Worm (Caenorhabditis elegans) whole organism, L1 larva: ENCODE measurements around the gene act-1.

Experiments used
- C04F5.9 ChIP-seq: sonication (generic microtip); optimal IDR thresholded peaks from 2 replicates; lab custom pipeline; 2016; ENCODE audit warnings: missing genetic modification characterization, missing compliant biosample characterization
- C34B4.2 ChIP-seq: sonication (generic microtip); optimal IDR thresholded peaks from 2 replicates; lab custom pipeline; 2017; ENCODE audit warnings: mild to moderate bottlenecking, missing genetic modification characterization, missing compliant biosample characterization
- F16B12.6 ChIP-seq: fragments of 150-350 bp; optimal IDR thresholded peaks from 2 replicates; lab custom pipeline; 2014; ENCODE audit warnings: missing biosample characterization, missing genetic modification characterization
- alr-1 ChIP-seq: fragments of 200-800 bp; sonication (Bioruptor generic); optimal IDR thresholded peaks from 2 replicates; lab custom pipeline; 2018; ENCODE audit warnings: borderline replicate concordance, mild to moderate bottlenecking, missing genetic modification characterization, missing compliant biosample characterization
- ama-1 ChIP-seq: fragments of 150-350 bp; optimal IDR thresholded peaks from 2 replicates; lab custom pipeline; 2014
- ceh-63 ChIP-seq: fragments of 200-800 bp; sonication (Bioruptor generic); optimal IDR thresholded peaks from 2 replicates; lab custom pipeline; 2018; ENCODE audit warnings: mild to moderate bottlenecking, missing genetic modification characterization, missing compliant biosample characterization
- ceh-8 ChIP-seq: fragments of 200-800 bp; sonication (Bioruptor generic); optimal IDR thresholded peaks from 2 replicates; lab custom pipeline; 2018; ENCODE audit warnings: mild to moderate bottlenecking, missing genetic modification characterization, moderate library complexity, missing compliant biosample characterization
- ceh-82 ChIP-seq, 3 experiments: fragments of 150-350 bp in 1 of 3; sonication (generic microtip) in 2 of 3; optimal IDR thresholded peaks; 2 replicates each; lab custom pipeline; 2014 to 2017; ENCODE audit warnings: missing biosample characterization in 3 of 3, missing genetic modification characterization in 3 of 3
- ceh-90 ChIP-seq: sonication (generic microtip); optimal IDR thresholded peaks from 2 replicates; lab custom pipeline; 2016; ENCODE audit warnings: missing genetic modification characterization, missing compliant biosample characterization
- dsc-1 ChIP-seq: sonication (generic microtip); optimal IDR thresholded peaks from 2 replicates; lab custom pipeline; 2016; ENCODE audit warnings: mild to moderate bottlenecking, missing genetic modification characterization, missing compliant biosample characterization
- efl-1 ChIP-seq, 4 experiments: fragments of 150-350 bp; optimal IDR thresholded peaks in 3 of 4; peaks in 1 of 4; 1 replicate in 1 of 4; 2 replicates in 3 of 4; lab custom pipeline; 2014; ENCODE audit warnings: missing biosample characterization in 2 of 4, missing genetic modification characterization in 2 of 4, missing genetic modification reagents in 2 of 4
- efl-3 ChIP-seq: fragments of 200-800 bp; sonication (Bioruptor generic); optimal IDR thresholded peaks from 2 replicates; lab custom pipeline; 2018; ENCODE audit warnings: mild to moderate bottlenecking, missing genetic modification characterization, missing compliant biosample characterization
- egl-13 ChIP-seq: sonication (generic microtip); optimal IDR thresholded peaks from 2 replicates; lab custom pipeline; 2016; ENCODE audit warnings: missing genotype, missing genetic modification reagents, missing genetic modification characterization, missing compliant biosample characterization
- elt-2 ChIP-seq: sonication (generic microtip); optimal IDR thresholded peaks from 2 replicates; lab custom pipeline; 2016; ENCODE audit warnings: missing genetic modification characterization, mild to moderate bottlenecking, inconsistent platforms, missing compliant biosample characterization, missing genetic modification reagents
- elt-3 ChIP-seq, 6 experiments: fragments of 150-350 bp in 1 of 6; sonication (generic microtip); optimal IDR thresholded peaks; 2 replicates each; lab custom pipeline; 2017 to 2018; ENCODE audit warnings: missing biosample characterization in 6 of 6, missing genetic modification characterization in 6 of 6, inconsistent platforms in 1 of 6
- fkh-10 ChIP-seq: sonication (generic microtip); optimal IDR thresholded peaks from 2 replicates; lab custom pipeline; 2017; ENCODE audit warnings: missing biosample characterization, missing genetic modification reagents, missing genetic modification characterization
- fkh-4 ChIP-seq: sonication (generic microtip); optimal IDR thresholded peaks from 2 replicates; lab custom pipeline; 2016; ENCODE audit warnings: missing compliant biosample characterization, missing genetic modification characterization, borderline replicate concordance
- fkh-8 ChIP-seq: sonication (generic microtip); optimal IDR thresholded peaks from 2 replicates; lab custom pipeline; 2016; ENCODE audit warnings: mild to moderate bottlenecking, missing genetic modification characterization, missing compliant biosample characterization
- grh-1 ChIP-seq: fragments of 200-800 bp; sonication (Bioruptor generic); IDR thresholded peaks from 2 replicates; pipeline ENCODE4 v1.3.6; 2022; ENCODE audit warnings: missing genetic modification reagents, missing genetic modification characterization, missing compliant biosample characterization
- hlh-4 ChIP-seq: sonication (generic microtip); optimal IDR thresholded peaks from 2 replicates; lab custom pipeline; 2016; ENCODE audit warnings: mild to moderate bottlenecking, missing genetic modification characterization, missing compliant biosample characterization
- isw-1 ChIP-seq: fragments of 200-800 bp; sonication (Bioruptor generic); IDR thresholded peaks from 2 replicates; pipeline ENCODE4 v1.3.6; 2022; ENCODE audit warnings: missing genetic modification characterization, missing compliant biosample characterization
- lin-14 ChIP-seq: fragments of 200-800 bp; sonication (Bioruptor generic); optimal IDR thresholded peaks from 2 replicates; lab custom pipeline; 2018; ENCODE audit warnings: mild to moderate bottlenecking, missing genetic modification characterization, moderate library complexity, missing compliant biosample characterization
- lin-15B ChIP-seq: fragments of 150-350 bp; sonication (generic microtip); optimal IDR thresholded peaks from 3 replicates; lab custom pipeline; 2014; ENCODE audit warnings: missing biosample characterization, missing genetic modification characterization
- lin-35 ChIP-seq, 2 experiments: fragments of 150-350 bp; optimal IDR thresholded peaks; 2 replicates each; lab custom pipeline; 2014; ENCODE audit warnings: missing biosample characterization in 2 of 2, missing genetic modification characterization in 2 of 2, missing genetic modification reagents in 2 of 2
- lin-39 ChIP-seq: fragments of 150-350 bp; optimal IDR thresholded peaks from 2 replicates; lab custom pipeline; 2014; ENCODE audit warnings: missing biosample characterization, missing genetic modification reagents, missing genetic modification characterization
- lsy-2 ChIP-seq, 2 experiments: fragments of 150-350 bp; optimal IDR thresholded peaks; 2 replicates each; lab custom pipeline; 2014; ENCODE audit warnings: missing biosample characterization in 2 of 2, missing genetic modification characterization in 2 of 2
- mab-9 ChIP-seq: fragments of 200-800 bp; sonication (Bioruptor generic); IDR thresholded peaks from 2 replicates; pipeline ENCODE4 v1.3.6; 2022; ENCODE audit warnings: missing genetic modification reagents, missing genetic modification characterization, missing compliant biosample characterization
- mdl-1 ChIP-seq, 2 experiments: fragments of 150-350 bp; optimal IDR thresholded peaks; 2 replicates each; lab custom pipeline; 2014 to 2017; ENCODE audit warnings: missing biosample characterization in 2 of 2, missing genetic modification characterization in 2 of 2, inconsistent platforms in 1 of 2
- mep-1 ChIP-seq: fragments of 150-350 bp; optimal IDR thresholded peaks from 2 replicates; lab custom pipeline; 2014; ENCODE audit warnings: missing biosample characterization, missing genetic modification characterization
- nhr-11 ChIP-seq: fragments of 150-350 bp; optimal IDR thresholded peaks from 2 replicates; lab custom pipeline; 2014; ENCODE audit warnings: missing biosample characterization, missing genetic modification characterization
- nhr-12 ChIP-seq: sonication (generic microtip); optimal IDR thresholded peaks from 2 replicates; lab custom pipeline; 2017; ENCODE audit warnings: missing biosample characterization, missing genetic modification characterization
- nhr-20 ChIP-seq: sonication (generic microtip); optimal IDR thresholded peaks from 2 replicates; lab custom pipeline; 2016; ENCODE audit warnings: mild to moderate bottlenecking, missing genetic modification characterization, missing compliant biosample characterization
- nhr-28 ChIP-seq: fragments of 150-350 bp; optimal IDR thresholded peaks from 2 replicates; lab custom pipeline; 2014; ENCODE audit warnings: missing biosample characterization, missing genetic modification characterization
- nhr-71 ChIP-seq: sonication (generic microtip); optimal IDR thresholded peaks from 2 replicates; lab custom pipeline; 2016; ENCODE audit warnings: mild to moderate bottlenecking, missing genetic modification characterization, moderate library complexity, missing compliant biosample characterization
- nhr-76 ChIP-seq: sonication (generic microtip); optimal IDR thresholded peaks from 2 replicates; lab custom pipeline; 2017; ENCODE audit warnings: missing biosample characterization, missing genetic modification characterization
- nhr-84 ChIP-seq: sonication (generic microtip); optimal IDR thresholded peaks from 2 replicates; lab custom pipeline; 2017; ENCODE audit warnings: missing biosample characterization, missing genetic modification characterization
- nhr-90 ChIP-seq: sonication (generic microtip); optimal IDR thresholded peaks from 2 replicates; lab custom pipeline; 2016; ENCODE audit warnings: mild to moderate bottlenecking, missing genetic modification characterization, missing compliant biosample characterization; ENCODE audit not compliant: poor library complexity
- pax-3 ChIP-seq: fragments of 200-800 bp; sonication (Bioruptor generic); optimal IDR thresholded peaks from 2 replicates; lab custom pipeline; 2018; ENCODE audit warnings: mild to moderate bottlenecking, missing genetic modification characterization, moderate library complexity, missing compliant biosample characterization
- rnt-1 ChIP-seq: sonication (generic microtip); optimal IDR thresholded peaks from 2 replicates; lab custom pipeline; 2016; ENCODE audit warnings: mild to moderate bottlenecking, missing genetic modification characterization, moderate library complexity, missing compliant biosample characterization
- snpc-4 ChIP-seq: fragments of 150-350 bp; optimal IDR thresholded peaks from 2 replicates; lab custom pipeline; 2014; ENCODE audit warnings: missing biosample characterization, missing genetic modification characterization
- snu-23 ChIP-seq: sonication (generic microtip); optimal IDR thresholded peaks from 2 replicates; lab custom pipeline; 2016; ENCODE audit warnings: missing genetic modification characterization, missing compliant biosample characterization
- sup-37 ChIP-seq: fragments of 200-800 bp; sonication (Bioruptor generic); optimal IDR thresholded peaks from 2 replicates; lab custom pipeline; 2018; ENCODE audit warnings: mild to moderate bottlenecking, missing genetic modification characterization, missing compliant biosample characterization
- tbx-2 ChIP-seq: sonication (generic microtip); optimal IDR thresholded peaks from 2 replicates; lab custom pipeline; 2016; ENCODE audit warnings: missing genetic modification characterization, missing compliant biosample characterization
- unc-30 ChIP-seq: sonication (generic microtip); optimal IDR thresholded peaks from 2 replicates; lab custom pipeline; 2017; ENCODE audit warnings: missing biosample characterization, missing genetic modification characterization
- unc-62 ChIP-seq: fragments of 150-350 bp; optimal IDR thresholded peaks from 2 replicates; lab custom pipeline; 2014; ENCODE audit warnings: missing biosample characterization, missing genetic modification reagents, missing genetic modification characterization
- unc-86 ChIP-seq: sonication (generic microtip); optimal IDR thresholded peaks from 2 replicates; lab custom pipeline; 2016; ENCODE audit warnings: missing genetic modification characterization, missing compliant biosample characterization
- unc-98 ChIP-seq: fragments of 200-800 bp; sonication (Bioruptor generic); IDR thresholded peaks from 2 replicates; pipeline ENCODE4 v1.3.6; 2022; ENCODE audit warnings: missing genetic modification characterization, missing compliant biosample characterization
- ztf-11 ChIP-seq, 2 experiments: sonication (generic microtip); optimal IDR thresholded peaks; 2 replicates each; lab custom pipeline; 2016 to 2017; ENCODE audit warnings: missing genetic modification characterization in 2 of 2, missing biosample characterization in 1 of 2, missing compliant biosample characterization in 1 of 2

act-1 gene

DNA sequence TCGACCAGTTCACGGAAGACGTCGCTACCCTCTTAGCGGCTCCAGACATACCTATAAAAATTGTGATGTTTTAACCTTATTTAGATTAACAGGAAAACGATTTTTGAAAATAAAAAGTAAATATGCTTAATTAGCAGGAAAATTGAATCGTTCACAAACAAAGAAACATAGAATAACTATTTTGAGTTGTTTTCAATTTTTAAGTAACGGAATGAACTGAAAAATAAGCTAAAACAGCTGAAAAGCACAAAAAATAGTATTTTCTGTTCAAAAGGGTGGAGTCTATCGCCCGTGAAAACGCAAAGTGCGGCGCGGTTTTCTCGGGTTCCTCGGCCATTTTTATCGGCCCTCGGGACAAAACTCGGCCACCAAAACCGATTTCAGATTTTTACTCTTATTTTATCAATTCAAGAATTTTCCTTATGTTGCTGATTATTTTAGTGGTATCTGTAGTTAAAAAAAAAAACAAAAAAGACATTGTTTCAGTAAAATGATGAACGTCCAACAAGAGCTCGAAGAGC is 43.0 kb downstream of the act-1 start, which contains the start of the genes atp-5 and lmtr-3 (continued):
- TF ChIP-seq ceh-82 (tag; optimal IDR thresholded peaks at IDR 0.05; lab: Kevin White, UChicago): peak; percentile 15 to 81 (median 53)
- peak; percentile 64 for TF ChIP-seq lin-15B (tag; lab: Kevin White, UChicago)
- TF ChIP-seq ceh-8 (GFP tag; lab: Kevin White, UChicago): no peak
- TF ChIP-seq unc-98: peak; percentile 52
- TF ChIP-seq ceh-63 (GFP tag; lab: Kevin White, UChicago): no peak
- peak; percentile 90 for TF ChIP-seq lin-14 (GFP tag; lab: Kevin White, UChicago)
- TF ChIP-seq snpc-4: peak; percentile 63
- TF ChIP-seq hlh-4: no peak
- no peak for TF ChIP-seq nhr-84 (tag; lab: Kevin White, UChicago)
- TF ChIP-seq unc-86 (tag; lab: Kevin White, UChicago): peak; percentile 58
- TF ChIP-seq F16B12.6 (tag; lab: Kevin White, UChicago): no peak
- TF ChIP-seq mab-9: peak; percentile 70; the same call in 1 of the 2 replicates
- TF ChIP-seq nhr-76: no peak
- TF ChIP-seq unc-30 (tag; lab: Kevin White, UChicago): no peak
- TF ChIP-seq alr-1 (tag; lab: Kevin White, UChicago): no peak
- no peak for TF ChIP-seq grh-1 (GFP tag; lab: Robert Waterston, UW)
- peak; percentile 72 for TF ChIP-seq dsc-1
- peak; percentile 80 for TF ChIP-seq tbx-2
- peak; percentile 19 for TF ChIP-seq lin-39
- TF ChIP-seq nhr-28: no peak
- TF ChIP-seq nhr-71: peak; percentile 89
- peak; percentile 82 for TF ChIP-seq fkh-4 (tag; lab: Kevin White, UChicago)
- TF ChIP-seq lin-35 (GFP tag; optimal IDR thresholded peaks at IDR 0.05; lab: Kevin White, UChicago): peak; percentile 70 to 80
- TF ChIP-seq fkh-10 (GFP tag; lab: Kevin White, UChicago): no peak
- no peak for TF ChIP-seq C34B4.2
- TF ChIP-seq efl-3 (GFP tag; lab: Kevin White, UChicago): no peak
- TF ChIP-seq mep-1: peak; percentile 75
- peak in 1 of 6 experiments; percentile 68 for TF ChIP-seq elt-3 (tag; optimal IDR thresholded peaks at IDR 0.05; lab: Kevin White, UChicago)
- peak; percentile 98 for TF ChIP-seq rnt-1
- TF ChIP-seq fkh-8 (tag; lab: Kevin White, UChicago): peak; percentile 85
- peak; percentile 32 for TF ChIP-seq C04F5.9 (tag; lab: Kevin White, UChicago)
- no peak for TF ChIP-seq ama-1 (lab: Kevin White, UChicago)
- TF ChIP-seq nhr-11 (tag; lab: Kevin White, UChicago): no peak
- TF ChIP-seq sup-37 (GFP tag; lab: Kevin White, UChicago): no peak
- peak; percentile 58 for TF ChIP-seq egl-13 (tag; lab: Kevin White, UChicago)
- TF ChIP-seq lsy-2 (tag; optimal IDR thresholded peaks at IDR 0.05; lab: Kevin White, UChicago): peak; percentile 66 to 78
- TF ChIP-seq elt-2 (tag; lab: Kevin White, UChicago): peak; percentile 30
- peak; percentile 78 for TF ChIP-seq nhr-20 (tag; lab: Kevin White, UChicago)
- TF ChIP-seq nhr-90: peak; percentile 83
- peak in 1 of 2 experiments; percentile 55 for TF ChIP-seq mdl-1 (tag; optimal IDR thresholded peaks at IDR 0.05; lab: Kevin White, UChicago)
- TF ChIP-seq ceh-90 (tag; lab: Kevin White, UChicago): peak; percentile 86
- TF ChIP-seq efl-1 (optimal IDR thresholded peaks at IDR 0.05; lab: Kevin White, UChicago): peak; percentile 70 to 71
- peak; percentile 74 to 95 for TF ChIP-seq efl-1 (GFP tag; optimal IDR thresholded peaks at IDR 0.05 in 1 of 2; lab: Kevin White, UChicago)
- TF ChIP-seq snu-23 (GFP tag; lab: Kevin White, UChicago): peak; percentile 82
- peak in 1 of 2 experiments; percentile 81 for TF ChIP-seq ztf-11 (tag; optimal IDR thresholded peaks at IDR 0.05; lab: Kevin White, UChicago)
- TF ChIP-seq nhr-12: no peak
- TF ChIP-seq unc-62 (GFP tag; lab: Kevin White, UChicago): no peak
- TF ChIP-seq pax-3: peak; percentile 68
- peak; percentile 65 for TF ChIP-seq isw-1 (GFP tag; lab: Robert Waterston, UW)
